Worm (Caenorhabditis elegans) whole organism, L1 larva: Measurements from ENCODE around the gene T01G6.10.
A peak's percentile ranks its signal among the peaks of the same experiment; 100 is the strongest.

ENCODE experiments used
- C04F5.9 ChIP-seq: sonication (generic microtip); optimal IDR thresholded peaks from 2 replicates; lab custom pipeline; 2016; ENCODE audit warnings: missing genetic modification characterization, missing compliant biosample characterization
- C34B4.2 ChIP-seq: sonication (generic microtip); optimal IDR thresholded peaks from 2 replicates; lab custom pipeline; 2017; ENCODE audit warnings: mild to moderate bottlenecking, missing genetic modification characterization, missing compliant biosample characterization
- F16B12.6 ChIP-seq: fragments of 150-350 bp; optimal IDR thresholded peaks from 2 replicates; lab custom pipeline; 2014; ENCODE audit warnings: missing biosample characterization, missing genetic modification characterization
- Y116A8C.19 ChIP-seq: sonication (generic microtip); optimal IDR thresholded peaks from 2 replicates; lab custom pipeline; 2016; ENCODE audit warnings: missing compliant biosample characterization, missing genetic modification characterization, borderline replicate concordance
- ama-1 ChIP-seq: fragments of 150-350 bp; optimal IDR thresholded peaks from 2 replicates; lab custom pipeline; 2014
- ceh-82 ChIP-seq, 3 experiments: fragments of 150-350 bp in 1 of 3; sonication (generic microtip) in 2 of 3; optimal IDR thresholded peaks; 2 replicates each; lab custom pipeline; 2014 to 2017; ENCODE audit warnings: missing biosample characterization in 3 of 3, missing genetic modification characterization in 3 of 3
- ceh-88 ChIP-seq: fragments of 200-800 bp; sonication (Bioruptor generic); IDR thresholded peaks from 2 replicates; pipeline ENCODE4 v1.3.6; 2022; ENCODE audit warnings: missing genetic modification characterization, missing compliant biosample characterization
- ces-1 ChIP-seq: fragments of 150-350 bp; optimal IDR thresholded peaks from 2 replicates; lab custom pipeline; 2014; ENCODE audit warnings: missing biosample characterization, missing genetic modification reagents, missing genetic modification characterization
- dpl-1 ChIP-seq, 3 experiments: fragments of 150-350 bp in 2 of 3; sonication (generic microtip) in 1 of 3; optimal IDR thresholded peaks; 2 replicates each; lab custom pipeline; 2014 to 2017; ENCODE audit warnings: missing biosample characterization in 3 of 3, missing genetic modification characterization in 3 of 3, missing genetic modification reagents in 3 of 3
- egl-13 ChIP-seq: sonication (generic microtip); optimal IDR thresholded peaks from 2 replicates; lab custom pipeline; 2016; ENCODE audit warnings: missing genotype, missing genetic modification reagents, missing genetic modification characterization, missing compliant biosample characterization
- elt-2 ChIP-seq: sonication (generic microtip); optimal IDR thresholded peaks from 2 replicates; lab custom pipeline; 2016; ENCODE audit warnings: missing genetic modification characterization, mild to moderate bottlenecking, inconsistent platforms, missing compliant biosample characterization, missing genetic modification reagents
- ets-5 ChIP-seq: fragments of 200-800 bp; sonication (Bioruptor generic); IDR thresholded peaks from 2 replicates; pipeline ENCODE4 v1.3.6; 2022; ENCODE audit warnings: missing genetic modification characterization, missing compliant biosample characterization
- grh-1 ChIP-seq: fragments of 200-800 bp; sonication (Bioruptor generic); IDR thresholded peaks from 2 replicates; pipeline ENCODE4 v1.3.6; 2022; ENCODE audit warnings: missing genetic modification reagents, missing genetic modification characterization, missing compliant biosample characterization
- irx-1 ChIP-seq: sonication (generic microtip); optimal IDR thresholded peaks from 2 replicates; lab custom pipeline; 2016; ENCODE audit warnings: missing genetic modification characterization, missing compliant biosample characterization
- isw-1 ChIP-seq: fragments of 200-800 bp; sonication (Bioruptor generic); IDR thresholded peaks from 2 replicates; pipeline ENCODE4 v1.3.6; 2022; ENCODE audit warnings: missing genetic modification characterization, missing compliant biosample characterization
- jun-1 ChIP-seq: fragments of 150-350 bp; optimal IDR thresholded peaks from 2 replicates; lab custom pipeline; 2014; ENCODE audit warnings: missing biosample characterization, missing genetic modification reagents, missing genetic modification characterization
- lin-13 ChIP-seq: fragments of 150-350 bp; optimal IDR thresholded peaks from 2 replicates; lab custom pipeline; 2014; ENCODE audit warnings: missing biosample characterization, missing genetic modification reagents, missing genetic modification characterization
- lin-14 ChIP-seq: fragments of 200-800 bp; sonication (Bioruptor generic); optimal IDR thresholded peaks from 2 replicates; lab custom pipeline; 2018; ENCODE audit warnings: mild to moderate bottlenecking, missing genetic modification characterization, moderate library complexity, missing compliant biosample characterization
- lin-15B ChIP-seq: fragments of 150-350 bp; sonication (generic microtip); optimal IDR thresholded peaks from 3 replicates; lab custom pipeline; 2014; ENCODE audit warnings: missing biosample characterization, missing genetic modification characterization
- lin-39 ChIP-seq: fragments of 150-350 bp; optimal IDR thresholded peaks from 2 replicates; lab custom pipeline; 2014; ENCODE audit warnings: missing biosample characterization, missing genetic modification reagents, missing genetic modification characterization
- lsy-2 ChIP-seq, 2 experiments: fragments of 150-350 bp; optimal IDR thresholded peaks; 2 replicates each; lab custom pipeline; 2014; ENCODE audit warnings: missing biosample characterization in 2 of 2, missing genetic modification characterization in 2 of 2
- mef-2 ChIP-seq: fragments of 150-350 bp; optimal IDR thresholded peaks from 2 replicates; lab custom pipeline; 2014; ENCODE audit warnings: missing biosample characterization, missing genetic modification characterization
- nhr-11 ChIP-seq: fragments of 150-350 bp; optimal IDR thresholded peaks from 2 replicates; lab custom pipeline; 2014; ENCODE audit warnings: missing biosample characterization, missing genetic modification characterization
- nhr-12 ChIP-seq: sonication (generic microtip); optimal IDR thresholded peaks from 2 replicates; lab custom pipeline; 2017; ENCODE audit warnings: missing biosample characterization, missing genetic modification characterization
- nhr-71 ChIP-seq: sonication (generic microtip); optimal IDR thresholded peaks from 2 replicates; lab custom pipeline; 2016; ENCODE audit warnings: mild to moderate bottlenecking, missing genetic modification characterization, moderate library complexity, missing compliant biosample characterization
- pag-3 ChIP-seq: sonication (generic microtip); optimal IDR thresholded peaks from 2 replicates; lab custom pipeline; 2017; ENCODE audit warnings: missing genetic modification characterization, mild to moderate bottlenecking, missing compliant biosample characterization, antibody characterized with exemption, borderline replicate concordance; ENCODE audit not compliant: insufficient read depth
- pqm-1 ChIP-seq: sonication (generic microtip); optimal IDR thresholded peaks from 3 replicates; lab custom pipeline; 2017; ENCODE audit warnings: missing biosample characterization, missing genetic modification characterization
- rnt-1 ChIP-seq: sonication (generic microtip); optimal IDR thresholded peaks from 2 replicates; lab custom pipeline; 2016; ENCODE audit warnings: mild to moderate bottlenecking, missing genetic modification characterization, moderate library complexity, missing compliant biosample characterization
- skn-1 ChIP-seq: fragments of 150-350 bp; optimal IDR thresholded peaks from 2 replicates; lab custom pipeline; 2014; ENCODE audit warnings: missing biosample characterization, missing genetic modification characterization
- snpc-4 ChIP-seq: fragments of 150-350 bp; optimal IDR thresholded peaks from 2 replicates; lab custom pipeline; 2014; ENCODE audit warnings: missing biosample characterization, missing genetic modification characterization
- snu-23 ChIP-seq: sonication (generic microtip); optimal IDR thresholded peaks from 2 replicates; lab custom pipeline; 2016; ENCODE audit warnings: missing genetic modification characterization, missing compliant biosample characterization
- sox-4 ChIP-seq: sonication (generic microtip); optimal IDR thresholded peaks from 2 replicates; lab custom pipeline; 2016; ENCODE audit warnings: missing genetic modification characterization, missing compliant biosample characterization
- sptf-1 ChIP-seq: fragments of 150-350 bp; optimal IDR thresholded peaks from 2 replicates; lab custom pipeline; 2014; ENCODE audit warnings: missing biosample characterization, missing genetic modification characterization
- sup-37 ChIP-seq: fragments of 200-800 bp; sonication (Bioruptor generic); optimal IDR thresholded peaks from 2 replicates; lab custom pipeline; 2018; ENCODE audit warnings: mild to moderate bottlenecking, missing genetic modification characterization, missing compliant biosample characterization
- swsn-7 ChIP-seq: sonication (generic microtip); optimal IDR thresholded peaks from 2 replicates; lab custom pipeline; 2016; ENCODE audit warnings: missing genetic modification characterization, missing compliant biosample characterization
- tbx-2 ChIP-seq: sonication (generic microtip); optimal IDR thresholded peaks from 2 replicates; lab custom pipeline; 2016; ENCODE audit warnings: missing genetic modification characterization, missing compliant biosample characterization
- tlp-1 ChIP-seq: fragments of 150-350 bp; optimal IDR thresholded peaks from 2 replicates; lab custom pipeline; 2014; ENCODE audit warnings: missing biosample characterization, missing genetic modification characterization
- unc-98 ChIP-seq: fragments of 200-800 bp; sonication (Bioruptor generic); IDR thresholded peaks from 2 replicates; pipeline ENCODE4 v1.3.6; 2022; ENCODE audit warnings: missing genetic modification characterization, missing compliant biosample characterization
- vab-15 ChIP-seq: sonication (generic microtip); optimal IDR thresholded peaks from 2 replicates; lab custom pipeline; 2017; ENCODE audit warnings: missing genotype, mild to moderate bottlenecking, missing genetic modification characterization, missing compliant biosample characterization
- zag-1 ChIP-seq: fragments of 150-350 bp; optimal IDR thresholded peaks from 2 replicates; lab custom pipeline; 2014; ENCODE audit warnings: missing biosample characterization, missing genetic modification characterization

Gene T01G6.10

ce11 chrV:494284-494683 is 8.7 kb downstream of the T01G6.10 start, which contains the start of gene nhr-131 (continued):
- TF ChIP-seq snpc-4 (tag; lab: Kevin White, UChicago) (no peak), sptf-1 (tag; lab: Kevin White, UChicago) (no peak), lin-15B (tag; lab: Kevin White, UChicago) (no peak), egl-13 (tag; lab: Kevin White, UChicago) (no peak), vab-15 (tag; lab: Kevin White, UChicago) (no peak), tlp-1 (tag; lab: Kevin White, UChicago) (no peak), nhr-12 (tag; lab: Kevin White, UChicago) (no peak), grh-1 (GFP tag; lab: Robert Waterston, UW) (no peak), rnt-1 (tag; lab: Kevin White, UChicago) (no peak), unc-98 (GFP tag; lab: Robert Waterston, UW) (no peak), lin-39 (tag; lab: Kevin White, UChicago) (no peak), ces-1 (GFP tag; lab: Kevin White, UChicago) (no peak), lin-14 (GFP tag; lab: Kevin White, UChicago) (no peak), ceh-82 (tag; optimal IDR thresholded peaks at IDR 0.05; lab: Kevin White, UChicago) (no peak), tbx-2 (tag; lab: Kevin White, UChicago) (peak; percentile 6), elt-2 (tag; lab: Kevin White, UChicago) (peak; percentile 34), C04F5.9 (tag; lab: Kevin White, UChicago) (no peak), isw-1 (GFP tag; lab: Robert Waterston, UW) (no peak), irx-1 (no peak), mef-2 (tag; lab: Kevin White, UChicago) (no peak), zag-1 (tag; lab: Kevin White, UChicago) (no peak), skn-1 (tag; lab: Kevin White, UChicago) (no peak), nhr-71 (tag; lab: Kevin White, UChicago) (peak; percentile 29), ceh-88 (GFP tag; lab: Robert Waterston, UW) (no peak), Y116A8C.19 (tag; lab: Kevin White, UChicago) (no peak), pqm-1 (tag; lab: Kevin White, UChicago) (no peak), nhr-11 (tag; lab: Kevin White, UChicago) (no peak), ets-5 (GFP tag; lab: Robert Waterston, UW) (no peak), snu-23 (peak; percentile 38), sox-4 (tag; lab: Kevin White, UChicago) (no peak), C34B4.2 (tag; lab: Kevin White, UChicago) (no peak)

ce11 chrV:491432-491831 is 11.6 kb downstream of the T01G6.10 start, which contains the start of gene str-196:
Gene str-196, plus strand, starts transcription at chrV:491732.
- TF ChIP-seq dpl-1 (GFP tag; optimal IDR thresholded peaks at IDR 0.05; lab: Kevin White, UChicago): no peak
- TF ChIP-seq swsn-7 (tag; lab: Kevin White, UChicago): no peak
- no peak for TF ChIP-seq nhr-11 (tag; lab: Kevin White, UChicago)
- TF ChIP-seq lin-39 (tag; lab: Kevin White, UChicago): no peak
- no peak for TF ChIP-seq F16B12.6 (tag; lab: Kevin White, UChicago)
- TF ChIP-seq lsy-2 (tag; optimal IDR thresholded peaks at IDR 0.05; lab: Kevin White, UChicago): no peak
- no peak for TF ChIP-seq egl-13 (tag; lab: Kevin White, UChicago)
- TF ChIP-seq skn-1 (tag; lab: Kevin White, UChicago): no peak
- no peak for TF ChIP-seq jun-1 (tag; lab: Kevin White, UChicago)
- no peak for TF ChIP-seq vab-15 (tag; lab: Kevin White, UChicago)
- no peak for TF ChIP-seq ces-1 (GFP tag; lab: Kevin White, UChicago)
- no peak for TF ChIP-seq lin-13 (GFP tag; lab: Kevin White, UChicago)
- TF ChIP-seq snpc-4 (tag; lab: Kevin White, UChicago): no peak
- TF ChIP-seq ama-1 (lab: Kevin White, UChicago): no peak
- TF ChIP-seq sup-37 (GFP tag; lab: Kevin White, UChicago): no peak
- no peak for TF ChIP-seq pag-3
